Worm (Caenorhabditis elegans) whole organism, L3 larva: ENCODE results near the gene pcyt-2.2.

Experiments
- aly-2 ChIP-seq: fragments of 150-350 bp; optimal IDR thresholded peaks from 2 replicates; lab custom pipeline; 2014; ENCODE audit warnings: missing biosample characterization, missing genetic modification characterization
- ama-1 ChIP-seq: fragments of 150-350 bp; optimal IDR thresholded peaks from 2 replicates; lab custom pipeline; 2018
- ceh-82 ChIP-seq: fragments of 150-350 bp; optimal IDR thresholded peaks from 2 replicates; lab custom pipeline; 2014; ENCODE audit warnings: missing biosample characterization, missing genetic modification characterization
- egl-27 ChIP-seq: sonication (generic microtip); optimal IDR thresholded peaks from 4 replicates; lab custom pipeline; 2017; ENCODE audit warnings: missing biosample characterization, missing genetic modification reagents, missing genetic modification characterization
- jun-1 ChIP-seq: fragments of 150-350 bp; optimal IDR thresholded peaks from 2 replicates; lab custom pipeline; 2014; ENCODE audit warnings: missing biosample characterization, missing genetic modification reagents, missing genetic modification characterization
- lin-15B ChIP-seq: fragments of 150-350 bp; optimal IDR thresholded peaks from 2 replicates; lab custom pipeline; 2014; ENCODE audit warnings: missing biosample characterization, missing genetic modification characterization
- nfya-1 ChIP-seq: sonication (generic microtip); optimal IDR thresholded peaks from 2 replicates; lab custom pipeline; 2017; ENCODE audit warnings: missing genetic modification characterization, mild to moderate bottlenecking, missing compliant biosample characterization, antibody characterized with exemption, moderate library complexity; ENCODE audit not compliant: insufficient read depth
- nhr-25 ChIP-seq: sonication (generic microtip); optimal IDR thresholded peaks from 2 replicates; lab custom pipeline; 2017; ENCODE audit warnings: missing biosample characterization, missing genetic modification characterization
- nhr-28 ChIP-seq: fragments of 150-350 bp; optimal IDR thresholded peaks from 2 replicates; lab custom pipeline; 2014; ENCODE audit warnings: missing biosample characterization, missing genetic modification characterization
- nhr-67 ChIP-seq: fragments of 150-350 bp; optimal IDR thresholded peaks from 2 replicates; lab custom pipeline; 2014; ENCODE audit warnings: missing biosample characterization, missing genetic modification characterization
- pqm-1 ChIP-seq: fragments of 150-350 bp; optimal IDR thresholded peaks from 2 replicates; lab custom pipeline; 2017; ENCODE audit warnings: missing biosample characterization, missing genetic modification characterization, inconsistent platforms
- tbx-2 ChIP-seq: sonication (generic microtip); optimal IDR thresholded peaks from 2 replicates; lab custom pipeline; 2016; ENCODE audit warnings: mild to moderate bottlenecking, missing genetic modification characterization, missing compliant biosample characterization
- unc-62 ChIP-seq: fragments of 150-350 bp; sonication (generic microtip); optimal IDR thresholded peaks from 4 replicates; lab custom pipeline; 2014; ENCODE audit warnings: missing biosample characterization, missing genetic modification reagents, missing genetic modification characterization
- zag-1 ChIP-seq: fragments of 150-350 bp; optimal IDR thresholded peaks from 2 replicates; lab custom pipeline; 2014; ENCODE audit warnings: missing biosample characterization, missing genetic modification characterization

- no peak for TF ChIP-seq ceh-82
- TF ChIP-seq nhr-28 = no peak
- no peak for TF ChIP-seq unc-62
- TF ChIP-seq lin-15B = no peak
- TF ChIP-seq egl-27 (tag; lab: Kevin White, UChicago) = no peak
- TF ChIP-seq jun-1 (tag; lab: Kevin White, UChicago) = no peak
- TF ChIP-seq nhr-67 (tag; lab: Kevin White, UChicago) = no peak
- TF ChIP-seq pqm-1 (tag; lab: Kevin White, UChicago) = no peak
- TF ChIP-seq aly-2 (tag; lab: Kevin White, UChicago) = no peak
- no peak for TF ChIP-seq ama-1 (lab: Kevin White, UChicago)
- TF ChIP-seq nhr-25 (tag; lab: Kevin White, UChicago) = no peak
- TF ChIP-seq zag-1 = no peak
- no peak for TF ChIP-seq nfya-1 (tag; lab: Kevin White, UChicago)
- no peak for TF ChIP-seq tbx-2
Observed at ce11 chrX:7930450-7930849, 46.4 kb downstream of the pcyt-2.2 start, which contains the start of gene zig-3.
